Fruit fly (Drosophila melanogaster): ENCODE measurements around the gene tey.

Gene tey

dm6 chr3L:19618072-19618958 is 45.6 kb downstream of the tey start, which contains the start of gene asf1 (continued):
- no peak for TF ChIP-seq pan (optimal IDR thresholded peaks at IDR 0.05)
- TF ChIP-seq pan (GFP tag; optimal IDR thresholded peaks at IDR 0.05 in 1 of 2, IDR thresholded peaks at IDR 0.05 in 1 of 2), result no peak
- TF ChIP-seq CG16815 (GFP tag; optimal IDR thresholded peaks at IDR 0.05), result no peak
- peak; percentile 23 for TF ChIP-seq NC2β (GFP tag; optimal IDR thresholded peaks at IDR 0.05)
- no peak for TF ChIP-seq Hr78 (GFP tag; optimal IDR thresholded peaks at IDR 0.05)
- TF ChIP-seq Taf1 (GFP tag; IDR thresholded peaks at IDR 0.05), result no peak
- TF ChIP-seq CG11456 (GFP tag; IDR thresholded peaks at IDR 0.05), result 0 out of 3 replicates have a peak, but pooled peaks have one; percentile 30
- TF ChIP-seq Gsc (GFP tag; IDR thresholded peaks at IDR 0.05), result no peak
- no peak for TF ChIP-seq ATbp (GFP tag; optimal IDR thresholded peaks at IDR 0.05)
- no peak for TF ChIP-seq CG9609 (GFP tag; optimal IDR thresholded peaks at IDR 0.05)
- peak; percentile 17 for TF ChIP-seq CG13296 (GFP tag; optimal IDR thresholded peaks at IDR 0.05)
- no peak for TF ChIP-seq ro (GFP tag; IDR thresholded peaks at IDR 0.05)
- TF ChIP-seq nau (GFP tag; optimal IDR thresholded peaks at IDR 0.05), result no peak
- TF ChIP-seq CTCF (GFP tag; optimal IDR thresholded peaks at IDR 0.05), result peak; percentile 51
- TF ChIP-seq sd (tag; optimal IDR thresholded peaks at IDR 0.05), result no peak
- no peak for TF ChIP-seq so (GFP tag; IDR thresholded peaks at IDR 0.05)
- peak; percentile 17 for TF ChIP-seq HLH54F (GFP tag; optimal IDR thresholded peaks at IDR 0.05)
- no peak for TF ChIP-seq CG1603 (tag; optimal IDR thresholded peaks at IDR 0.05)
- TF ChIP-seq Tbp (GFP tag; optimal IDR thresholded peaks at IDR 0.05), result no peak
- peak; percentile 43 for TF ChIP-seq zfh2 (GFP tag; optimal IDR thresholded peaks at IDR 0.05)
- TF ChIP-seq caup (GFP tag; optimal IDR thresholded peaks at IDR 0.05; ENCODE audit: severe bottlenecking), result no peak
- peak; percentile 94 for TF ChIP-seq Sry-δ (GFP tag; optimal IDR thresholded peaks at IDR 0.05)
- peak; percentile 9 for TF ChIP-seq CG8089 (GFP tag; optimal IDR thresholded peaks at IDR 0.05)
- TF ChIP-seq Pdp1 (GFP tag; optimal IDR thresholded peaks at IDR 0.05), result no peak
- TF ChIP-seq D19B (GFP tag; optimal IDR thresholded peaks at IDR 0.05), result no peak
- no peak for TF ChIP-seq stc (GFP tag; IDR thresholded peaks at IDR 0.05)
- TF ChIP-seq CG10959 (GFP tag; IDR thresholded peaks at IDR 0.05), result no peak
- TF ChIP-seq mld (GFP tag; IDR thresholded peaks at IDR 0.05; ENCODE audit: partially characterized antibody), result no peak; the same call in 2 of the 3 replicates
- TF ChIP-seq ftz-f1 (GFP tag; optimal IDR thresholded peaks at IDR 0.05), result no peak
- no peak for TF ChIP-seq Nf-YA (GFP tag; IDR thresholded peaks at IDR 0.05)
- peak; percentile 45 for TF ChIP-seq CG12391 (tag; optimal IDR thresholded peaks at IDR 0.05)
- no peak for TF ChIP-seq toy (GFP tag; IDR thresholded peaks at IDR 0.05)
- TF ChIP-seq CG9215 (GFP tag; IDR thresholded peaks at IDR 0.05), result no peak
- TF ChIP-seq Mes4 (GFP tag; optimal IDR thresholded peaks at IDR 0.05), result no peak
- TF ChIP-seq Meics (GFP tag; optimal IDR thresholded peaks at IDR 0.05), result peak; percentile 42
- TF ChIP-seq NC2α (GFP tag; optimal IDR thresholded peaks at IDR 0.05), result no peak
- no peak for TF ChIP-seq fu2 (GFP tag; optimal IDR thresholded peaks at IDR 0.05)
- TF ChIP-seq CG7745 (tag; optimal IDR thresholded peaks at IDR 0.05), result no peak
- no peak for TF ChIP-seq fd3F (GFP tag; optimal IDR thresholded peaks at IDR 0.05)
- no peak for TF ChIP-seq CG13424 (tag; optimal IDR thresholded peaks at IDR 0.05)
- no peak for TF ChIP-seq CG31441 (GFP tag; IDR thresholded peaks at IDR 0.05)
- TF ChIP-seq CG17612 (GFP tag; IDR thresholded peaks at IDR 0.05), result no peak
- no peak for TF ChIP-seq CG14050 (GFP tag; IDR thresholded peaks at IDR 0.05)
- no peak for TF ChIP-seq lola (GFP tag; optimal IDR thresholded peaks at IDR 0.05)
- no peak for TF ChIP-seq fd96Cb (tag; optimal IDR thresholded peaks at IDR 0.05)
- TF ChIP-seq CG1792 (GFP tag; optimal IDR thresholded peaks at IDR 0.05), result no peak
- peak; percentile 29 for TF ChIP-seq stwl (tag; optimal IDR thresholded peaks at IDR 0.05)
- TF ChIP-seq CG12219 (GFP tag; optimal IDR thresholded peaks at IDR 0.05), result no peak
- peak; percentile 70 for TF ChIP-seq Dp (GFP tag; optimal IDR thresholded peaks at IDR 0.05)
- no peak for TF ChIP-seq al (GFP tag; IDR thresholded peaks at IDR 0.05)
